Worm (Caenorhabditis elegans) whole organism, late embryonic: ENCODE results near the gene atf-2.

Experiments
- C38D4.7 ChIP-seq: fragments of 200-800 bp; sonication (Bioruptor generic); optimal IDR thresholded peaks from 2 replicates; lab custom pipeline; 2018; ENCODE audit warnings: mild to moderate bottlenecking, missing genetic modification characterization, moderate library complexity, missing compliant biosample characterization
- F13H6.1 ChIP-seq: sonication (generic microtip); optimal IDR thresholded peaks from 2 replicates; lab custom pipeline; 2016; ENCODE audit warnings: missing genetic modification characterization, missing compliant biosample characterization
- K02D7.2 ChIP-seq: sonication (generic microtip); optimal IDR thresholded peaks from 2 replicates; lab custom pipeline; 2017; ENCODE audit warnings: mild to moderate bottlenecking, missing genetic modification characterization, missing compliant biosample characterization
- K09A11.1 ChIP-seq: sonication (generic microtip); optimal IDR thresholded peaks from 2 replicates; lab custom pipeline; 2017; ENCODE audit warnings: antibody characterized with exemption, mild to moderate bottlenecking, missing genetic modification characterization, missing compliant biosample characterization; ENCODE audit not compliant: insufficient read depth
- Y22D7AL.16 ChIP-seq: sonication (generic microtip); optimal IDR thresholded peaks from 2 replicates; lab custom pipeline; 2016; ENCODE audit warnings: missing genetic modification characterization, missing compliant biosample characterization
- ama-1 ChIP-seq: fragments of 150-350 bp; optimal IDR thresholded peaks from 2 replicates; lab custom pipeline; 2014
- ceh-14 ChIP-seq: sonication (generic microtip); optimal IDR thresholded peaks from 2 replicates; lab custom pipeline; 2016; ENCODE audit warnings: missing genotype, missing genetic modification characterization, missing compliant biosample characterization
- ceh-2 ChIP-seq: sonication (generic microtip); optimal IDR thresholded peaks from 2 replicates; lab custom pipeline; 2016; ENCODE audit warnings: missing genotype, missing genetic modification characterization, missing compliant biosample characterization
- ceh-24 ChIP-seq: sonication (generic microtip); optimal IDR thresholded peaks from 2 replicates; lab custom pipeline; 2016; ENCODE audit warnings: mild to moderate bottlenecking, missing genetic modification characterization, missing compliant biosample characterization
- ceh-31 ChIP-seq: sonication (generic microtip); optimal IDR thresholded peaks from 2 replicates; lab custom pipeline; 2016; ENCODE audit warnings: missing genetic modification characterization, missing compliant biosample characterization
- ceh-45 ChIP-seq: fragments of 200-800 bp; sonication (Bioruptor generic); IDR thresholded peaks from 2 replicates; pipeline ENCODE4 v1.3.6; 2022; ENCODE audit warnings: missing genetic modification reagents, missing genetic modification characterization, missing compliant biosample characterization
- ceh-48 ChIP-seq: sonication (generic microtip); optimal IDR thresholded peaks from 2 replicates; lab custom pipeline; 2016; ENCODE audit warnings: missing genetic modification characterization, inconsistent platforms, missing compliant biosample characterization
- ceh-9 ChIP-seq: sonication (generic microtip); optimal IDR thresholded peaks from 2 replicates; lab custom pipeline; 2016; ENCODE audit warnings: mild to moderate bottlenecking, missing genetic modification characterization, inconsistent platforms, missing compliant biosample characterization
- ets-4 ChIP-seq: sonication (generic microtip); optimal IDR thresholded peaks from 2 replicates; lab custom pipeline; 2016; ENCODE audit warnings: missing genetic modification characterization, missing compliant biosample characterization
- eyg-1 ChIP-seq: sonication (generic microtip); optimal IDR thresholded peaks from 2 replicates; lab custom pipeline; 2016; ENCODE audit warnings: missing genotype, missing genetic modification characterization, missing compliant biosample characterization
- lin-11 ChIP-seq: fragments of 200-800 bp; sonication (Bioruptor generic); optimal IDR thresholded peaks from 2 replicates; lab custom pipeline; 2018; ENCODE audit warnings: mild to moderate bottlenecking, missing genetic modification characterization, missing compliant biosample characterization
- pag-3 ChIP-seq: sonication (generic microtip); optimal IDR thresholded peaks from 2 replicates; lab custom pipeline; 2016; ENCODE audit warnings: missing compliant biosample characterization, missing genetic modification characterization, borderline replicate concordance
- pat-9 ChIP-seq: fragments of 200-800 bp; sonication (Bioruptor generic); optimal IDR thresholded peaks from 2 replicates; lab custom pipeline; 2018; ENCODE audit warnings: mild to moderate bottlenecking, missing genetic modification characterization, moderate library complexity, missing compliant biosample characterization
- pqm-1 ChIP-seq: sonication (generic microtip); optimal IDR thresholded peaks from 2 replicates; lab custom pipeline; 2016; ENCODE audit warnings: missing genetic modification characterization, missing compliant biosample characterization
- ref-2 ChIP-seq: sonication (generic microtip); optimal IDR thresholded peaks from 2 replicates; lab custom pipeline; 2016; ENCODE audit warnings: missing genetic modification characterization, missing compliant biosample characterization
- rnt-1 ChIP-seq: sonication (generic microtip); optimal IDR thresholded peaks from 2 replicates; lab custom pipeline; 2016; ENCODE audit warnings: missing genetic modification characterization, missing compliant biosample characterization
- sdc-2 ChIP-seq: sonication (generic microtip); optimal IDR thresholded peaks from 2 replicates; lab custom pipeline; 2016; ENCODE audit warnings: missing genotype, missing genetic modification characterization, missing compliant biosample characterization
- sox-2 ChIP-seq: fragments of 200-800 bp; sonication (Bioruptor generic); IDR thresholded peaks from 2 replicates; pipeline ENCODE4 v1.3.6; 2022; ENCODE audit warnings: missing genetic modification reagents, missing genetic modification characterization, missing compliant biosample characterization
- tbx-2 ChIP-seq: sonication (generic microtip); optimal IDR thresholded peaks from 2 replicates; lab custom pipeline; 2016; ENCODE audit warnings: missing genetic modification characterization, missing compliant biosample characterization
- tbx-7 ChIP-seq: sonication (generic microtip); optimal IDR thresholded peaks from 2 replicates; lab custom pipeline; 2016; ENCODE audit warnings: missing genotype, missing genetic modification characterization, missing compliant biosample characterization
- unc-3 ChIP-seq, 2 experiments: fragments of 200-800 bp in 1 of 2; sonication (Bioruptor generic) in 1 of 2; sonication (generic microtip) in 1 of 2; conservative IDR thresholded peaks in 1 of 2; optimal IDR thresholded peaks in 1 of 2; 2 replicates each; pipeline versions ENCODE4 v1.3.6 to Lab custom; 2016 to 2022; ENCODE audit warnings: missing compliant biosample characterization in 2 of 2, missing genetic modification characterization in 2 of 2, missing genetic modification reagents in 1 of 2

The atf-2 gene

ce11 chrII:8796391-8796790 lies 44.6 kb downstream of the atf-2 start (continued):
- no peak for TF ChIP-seq K02D7.2 (tag; lab: Kevin White, UChicago)
- TF ChIP-seq ceh-14 (tag; lab: Kevin White, UChicago) = peak; percentile 19
- no peak for TF ChIP-seq lin-11
- no peak for TF ChIP-seq ets-4 (tag; lab: Kevin White, UChicago)
- TF ChIP-seq ceh-2 (tag; lab: Kevin White, UChicago) = no peak
- no peak for TF ChIP-seq eyg-1 (tag; lab: Kevin White, UChicago)
- no peak for TF ChIP-seq pat-9 (tag; lab: Kevin White, UChicago)
- TF ChIP-seq ceh-9 (tag; lab: Kevin White, UChicago) = no peak
- no peak for TF ChIP-seq ama-1 (lab: Kevin White, UChicago)
- no peak for TF ChIP-seq pqm-1
- no peak for TF ChIP-seq ceh-45
- no peak for TF ChIP-seq tbx-7 (tag; lab: Kevin White, UChicago)
- TF ChIP-seq ceh-48 (tag; lab: Kevin White, UChicago) = no peak
- no peak for TF ChIP-seq unc-3 (GFP tag; conservative IDR thresholded peaks at IDR 0.05; lab: Robert Waterston, UW)
- TF ChIP-seq unc-3 (tag; optimal IDR thresholded peaks at IDR 0.05; lab: Kevin White, UChicago) = no peak
- TF ChIP-seq pag-3 (tag; lab: Kevin White, UChicago) = no peak
- TF ChIP-seq rnt-1 (tag; lab: Kevin White, UChicago) = no peak
- TF ChIP-seq ceh-31 (tag; lab: Kevin White, UChicago) = peak; percentile 23
- TF ChIP-seq Y22D7AL.16 (tag; lab: Kevin White, UChicago) = no peak
- no peak for TF ChIP-seq F13H6.1 (tag; lab: Kevin White, UChicago)
- TF ChIP-seq sdc-2 (tag; lab: Kevin White, UChicago) = no peak

ce11 chrII:8799725-8800124 lies 47.9 kb downstream of the atf-2 start:
- TF ChIP-seq rnt-1 (tag; lab: Kevin White, UChicago) (no peak), ref-2 (tag; lab: Kevin White, UChicago) (no peak), tbx-2 (tag; lab: Kevin White, UChicago) (no peak), K09A11.1 (tag; lab: Kevin White, UChicago) (no peak), ceh-14 (tag; lab: Kevin White, UChicago) (no peak)
- TF ChIP-seq, all 69 proteins: peak for 0

ce11 chrII:8800830-8801229 lies 49.0 kb downstream of the atf-2 start, which contains the start of gene appg-2:
TSS of gene appg-2 (plus strand) at chrII:8801130.
- no peak for TF ChIP-seq sox-2 (GFP tag; lab: Robert Waterston, UW)
- no peak for TF ChIP-seq pqm-1
- TF ChIP-seq ceh-24 (tag; lab: Kevin White, UChicago) = no peak
- TF ChIP-seq C38D4.7 = no peak
- no peak for TF ChIP-seq unc-3 (GFP tag; conservative IDR thresholded peaks at IDR 0.05; lab: Robert Waterston, UW)
- TF ChIP-seq unc-3 (tag; optimal IDR thresholded peaks at IDR 0.05; lab: Kevin White, UChicago) = no peak
